Worm (Caenorhabditis elegans) whole organism, L1 larva: Measurements from ENCODE around the gene ttc-39B.

ENCODE experiments used
- C16A3.4 ChIP-seq: fragments of 150-350 bp; optimal IDR thresholded peaks from 2 replicates; lab custom pipeline; 2014; ENCODE audit warnings: missing biosample characterization, missing genetic modification characterization
- Y116A8C.19 ChIP-seq: sonication (generic microtip); optimal IDR thresholded peaks from 2 replicates; lab custom pipeline; 2016; ENCODE audit warnings: missing compliant biosample characterization, missing genetic modification characterization, borderline replicate concordance
- blmp-1 ChIP-seq: fragments of 150-350 bp; optimal IDR thresholded peaks from 2 replicates; lab custom pipeline; 2014; ENCODE audit warnings: missing biosample characterization, missing genetic modification characterization
- ceh-63 ChIP-seq: fragments of 200-800 bp; sonication (Bioruptor generic); optimal IDR thresholded peaks from 2 replicates; lab custom pipeline; 2018; ENCODE audit warnings: mild to moderate bottlenecking, missing genetic modification characterization, missing compliant biosample characterization
- ces-1 ChIP-seq: fragments of 150-350 bp; optimal IDR thresholded peaks from 2 replicates; lab custom pipeline; 2014; ENCODE audit warnings: missing biosample characterization, missing genetic modification reagents, missing genetic modification characterization
- dsc-1 ChIP-seq: sonication (generic microtip); optimal IDR thresholded peaks from 2 replicates; lab custom pipeline; 2016; ENCODE audit warnings: mild to moderate bottlenecking, missing genetic modification characterization, missing compliant biosample characterization
- efl-1 ChIP-seq, 4 experiments: fragments of 150-350 bp; optimal IDR thresholded peaks in 3 of 4; peaks in 1 of 4; 1 replicate in 1 of 4; 2 replicates in 3 of 4; lab custom pipeline; 2014; ENCODE audit warnings: missing biosample characterization in 2 of 4, missing genetic modification characterization in 2 of 4, missing genetic modification reagents in 2 of 4
- egl-13 ChIP-seq: sonication (generic microtip); optimal IDR thresholded peaks from 2 replicates; lab custom pipeline; 2016; ENCODE audit warnings: missing genotype, missing genetic modification reagents, missing genetic modification characterization, missing compliant biosample characterization
- egl-27 ChIP-seq, 2 experiments: fragments of 150-350 bp in 1 of 2; sonication (generic microtip); optimal IDR thresholded peaks; 3 replicates each; lab custom pipeline; 2017 to 2018; ENCODE audit warnings: missing biosample characterization in 2 of 2, missing genetic modification characterization in 2 of 2, missing genetic modification reagents in 2 of 2
- elt-2 ChIP-seq: sonication (generic microtip); optimal IDR thresholded peaks from 2 replicates; lab custom pipeline; 2016; ENCODE audit warnings: missing genetic modification characterization, mild to moderate bottlenecking, inconsistent platforms, missing compliant biosample characterization, missing genetic modification reagents
- elt-3 ChIP-seq, 6 experiments: fragments of 150-350 bp in 1 of 6; sonication (generic microtip); optimal IDR thresholded peaks; 2 replicates each; lab custom pipeline; 2017 to 2018; ENCODE audit warnings: missing biosample characterization in 6 of 6, missing genetic modification characterization in 6 of 6, inconsistent platforms in 1 of 6
- fkh-10 ChIP-seq: sonication (generic microtip); optimal IDR thresholded peaks from 2 replicates; lab custom pipeline; 2017; ENCODE audit warnings: missing biosample characterization, missing genetic modification reagents, missing genetic modification characterization
- fkh-8 ChIP-seq: sonication (generic microtip); optimal IDR thresholded peaks from 2 replicates; lab custom pipeline; 2016; ENCODE audit warnings: mild to moderate bottlenecking, missing genetic modification characterization, missing compliant biosample characterization
- fos-1 ChIP-seq: fragments of 150-350 bp; optimal IDR thresholded peaks from 2 replicates; lab custom pipeline; 2014; ENCODE audit warnings: missing biosample characterization, missing genetic modification characterization
- grh-1 ChIP-seq: fragments of 200-800 bp; sonication (Bioruptor generic); IDR thresholded peaks from 2 replicates; pipeline ENCODE4 v1.3.6; 2022; ENCODE audit warnings: missing genetic modification reagents, missing genetic modification characterization, missing compliant biosample characterization
- hlh-17 ChIP-seq: fragments of 200-800 bp; sonication (Bioruptor generic); optimal IDR thresholded peaks from 2 replicates; lab custom pipeline; 2018; ENCODE audit warnings: missing genetic modification characterization, mild to moderate bottlenecking, missing compliant biosample characterization, moderate library complexity, borderline replicate concordance
- hpl-2 ChIP-seq: fragments of 150-350 bp; optimal IDR thresholded peaks from 2 replicates; lab custom pipeline; 2014; ENCODE audit warnings: missing biosample characterization, missing genetic modification reagents, missing genetic modification characterization
- isw-1 ChIP-seq: fragments of 200-800 bp; sonication (Bioruptor generic); IDR thresholded peaks from 2 replicates; pipeline ENCODE4 v1.3.6; 2022; ENCODE audit warnings: missing genetic modification characterization, missing compliant biosample characterization
- jun-1 ChIP-seq: fragments of 150-350 bp; optimal IDR thresholded peaks from 2 replicates; lab custom pipeline; 2014; ENCODE audit warnings: missing biosample characterization, missing genetic modification reagents, missing genetic modification characterization
- lin-13 ChIP-seq: fragments of 150-350 bp; optimal IDR thresholded peaks from 2 replicates; lab custom pipeline; 2014; ENCODE audit warnings: missing biosample characterization, missing genetic modification reagents, missing genetic modification characterization
- lin-14 ChIP-seq: fragments of 200-800 bp; sonication (Bioruptor generic); optimal IDR thresholded peaks from 2 replicates; lab custom pipeline; 2018; ENCODE audit warnings: mild to moderate bottlenecking, missing genetic modification characterization, moderate library complexity, missing compliant biosample characterization
- lin-35 ChIP-seq, 2 experiments: fragments of 150-350 bp; optimal IDR thresholded peaks; 2 replicates each; lab custom pipeline; 2014; ENCODE audit warnings: missing biosample characterization in 2 of 2, missing genetic modification characterization in 2 of 2, missing genetic modification reagents in 2 of 2
- lir-3 ChIP-seq: sonication (generic microtip); optimal IDR thresholded peaks from 2 replicates; lab custom pipeline; 2016; ENCODE audit warnings: mild to moderate bottlenecking, missing genetic modification characterization, moderate library complexity, missing compliant biosample characterization; ENCODE audit not compliant: poor library complexity
- lsy-2 ChIP-seq, 2 experiments: fragments of 150-350 bp; optimal IDR thresholded peaks; 2 replicates each; lab custom pipeline; 2014; ENCODE audit warnings: missing biosample characterization in 2 of 2, missing genetic modification characterization in 2 of 2
- mdl-1 ChIP-seq, 2 experiments: fragments of 150-350 bp; optimal IDR thresholded peaks; 2 replicates each; lab custom pipeline; 2014 to 2017; ENCODE audit warnings: missing biosample characterization in 2 of 2, missing genetic modification characterization in 2 of 2, inconsistent platforms in 1 of 2
- mep-1 ChIP-seq: fragments of 150-350 bp; optimal IDR thresholded peaks from 2 replicates; lab custom pipeline; 2014; ENCODE audit warnings: missing biosample characterization, missing genetic modification characterization
- nhr-11 ChIP-seq: fragments of 150-350 bp; optimal IDR thresholded peaks from 2 replicates; lab custom pipeline; 2014; ENCODE audit warnings: missing biosample characterization, missing genetic modification characterization
- nhr-12 ChIP-seq: sonication (generic microtip); optimal IDR thresholded peaks from 2 replicates; lab custom pipeline; 2017; ENCODE audit warnings: missing biosample characterization, missing genetic modification characterization
- nhr-19 ChIP-seq: fragments of 200-800 bp; sonication (Bioruptor generic); conservative IDR thresholded peaks from 2 replicates; pipeline ENCODE4 v1.3.6; 2022; ENCODE audit warnings: missing genetic modification characterization, missing compliant biosample characterization
- nhr-20 ChIP-seq: sonication (generic microtip); optimal IDR thresholded peaks from 2 replicates; lab custom pipeline; 2016; ENCODE audit warnings: mild to moderate bottlenecking, missing genetic modification characterization, missing compliant biosample characterization
- nhr-28 ChIP-seq: fragments of 150-350 bp; optimal IDR thresholded peaks from 2 replicates; lab custom pipeline; 2014; ENCODE audit warnings: missing biosample characterization, missing genetic modification characterization
- nhr-47 ChIP-seq: sonication (generic microtip); optimal IDR thresholded peaks from 2 replicates; lab custom pipeline; 2016; ENCODE audit warnings: mild to moderate bottlenecking, missing genetic modification characterization, moderate library complexity, missing compliant biosample characterization
- nhr-71 ChIP-seq: sonication (generic microtip); optimal IDR thresholded peaks from 2 replicates; lab custom pipeline; 2016; ENCODE audit warnings: mild to moderate bottlenecking, missing genetic modification characterization, moderate library complexity, missing compliant biosample characterization
- nhr-77 ChIP-seq: fragments of 150-350 bp; optimal IDR thresholded peaks from 2 replicates; lab custom pipeline; 2014; ENCODE audit warnings: missing biosample characterization, missing genetic modification characterization
- nhr-84 ChIP-seq: sonication (generic microtip); optimal IDR thresholded peaks from 2 replicates; lab custom pipeline; 2017; ENCODE audit warnings: missing biosample characterization, missing genetic modification characterization
- nhr-85 ChIP-seq: sonication (generic microtip); peaks from one replicate; lab custom pipeline; 2016; ENCODE audit warnings: missing genetic modification characterization, inconsistent platforms, missing compliant biosample characterization
- pqm-1 ChIP-seq: sonication (generic microtip); optimal IDR thresholded peaks from 3 replicates; lab custom pipeline; 2017; ENCODE audit warnings: missing biosample characterization, missing genetic modification characterization
- rnt-1 ChIP-seq: sonication (generic microtip); optimal IDR thresholded peaks from 2 replicates; lab custom pipeline; 2016; ENCODE audit warnings: mild to moderate bottlenecking, missing genetic modification characterization, moderate library complexity, missing compliant biosample characterization
- skn-1 ChIP-seq: fragments of 150-350 bp; optimal IDR thresholded peaks from 2 replicates; lab custom pipeline; 2014; ENCODE audit warnings: missing biosample characterization, missing genetic modification characterization
- snu-23 ChIP-seq: sonication (generic microtip); optimal IDR thresholded peaks from 2 replicates; lab custom pipeline; 2016; ENCODE audit warnings: missing genetic modification characterization, missing compliant biosample characterization
- sox-4 ChIP-seq: sonication (generic microtip); optimal IDR thresholded peaks from 2 replicates; lab custom pipeline; 2016; ENCODE audit warnings: missing genetic modification characterization, missing compliant biosample characterization
- sptf-1 ChIP-seq: fragments of 150-350 bp; optimal IDR thresholded peaks from 2 replicates; lab custom pipeline; 2014; ENCODE audit warnings: missing biosample characterization, missing genetic modification characterization
- sup-37 ChIP-seq: fragments of 200-800 bp; sonication (Bioruptor generic); optimal IDR thresholded peaks from 2 replicates; lab custom pipeline; 2018; ENCODE audit warnings: mild to moderate bottlenecking, missing genetic modification characterization, missing compliant biosample characterization
- swsn-7 ChIP-seq: sonication (generic microtip); optimal IDR thresholded peaks from 2 replicates; lab custom pipeline; 2016; ENCODE audit warnings: missing genetic modification characterization, missing compliant biosample characterization
- tbx-2 ChIP-seq: sonication (generic microtip); optimal IDR thresholded peaks from 2 replicates; lab custom pipeline; 2016; ENCODE audit warnings: missing genetic modification characterization, missing compliant biosample characterization
- unc-130 ChIP-seq: fragments of 150-350 bp; optimal IDR thresholded peaks from 2 replicates; lab custom pipeline; 2017; ENCODE audit warnings: missing biosample characterization, missing genetic modification characterization, inconsistent platforms
- unc-62 ChIP-seq: fragments of 150-350 bp; optimal IDR thresholded peaks from 2 replicates; lab custom pipeline; 2014; ENCODE audit warnings: missing biosample characterization, missing genetic modification reagents, missing genetic modification characterization
- unc-86 ChIP-seq: sonication (generic microtip); optimal IDR thresholded peaks from 2 replicates; lab custom pipeline; 2016; ENCODE audit warnings: missing genetic modification characterization, missing compliant biosample characterization
- unc-98 ChIP-seq: fragments of 200-800 bp; sonication (Bioruptor generic); IDR thresholded peaks from 2 replicates; pipeline ENCODE4 v1.3.6; 2022; ENCODE audit warnings: missing genetic modification characterization, missing compliant biosample characterization
- xbp-1 ChIP-seq: sonication (generic microtip); optimal IDR thresholded peaks from 2 replicates; lab custom pipeline; 2016; ENCODE audit warnings: missing genetic modification characterization, missing compliant biosample characterization
- zag-1 ChIP-seq: fragments of 150-350 bp; optimal IDR thresholded peaks from 2 replicates; lab custom pipeline; 2014; ENCODE audit warnings: missing biosample characterization, missing genetic modification characterization

The ttc-39B gene

ce11 chrII:6343893-6344292, 10.1 kb upstream of the ttc-39B start, which contains the start of gene txt-18:
txt-18 (plus strand) TSS chrII:6344072.
- TF ChIP-seq lin-14 (GFP tag; lab: Kevin White, UChicago) (peak; percentile 69), sox-4 (tag; lab: Kevin White, UChicago) (no peak), fkh-10 (no peak), blmp-1 (peak; percentile 90), lin-13 (GFP tag; lab: Kevin White, UChicago) (peak; percentile 23), Y116A8C.19 (no peak), C16A3.4 (no peak), unc-62 (no peak), elt-3 (tag; optimal IDR thresholded peaks at IDR 0.05; lab: Kevin White, UChicago) (peak in 1 of 6 experiments; percentile 32), nhr-11 (tag; lab: Kevin White, UChicago) (no peak), mdl-1 (tag; optimal IDR thresholded peaks at IDR 0.05; lab: Kevin White, UChicago) (no peak), nhr-84 (tag; lab: Kevin White, UChicago) (no peak), unc-130 (tag; lab: Kevin White, UChicago) (no peak), lin-35 (GFP tag; optimal IDR thresholded peaks at IDR 0.05; lab: Kevin White, UChicago) (peak in 1 of 2 experiments; percentile 13), nhr-47 (tag; lab: Kevin White, UChicago) (peak; percentile 19), fkh-8 (tag; lab: Kevin White, UChicago) (no peak), skn-1 (tag; lab: Kevin White, UChicago) (no peak), nhr-20 (tag; lab: Kevin White, UChicago) (peak; percentile 47), sptf-1 (tag; lab: Kevin White, UChicago) (no peak), pqm-1 (tag; lab: Kevin White, UChicago) (no peak), xbp-1 (tag; lab: Kevin White, UChicago) (no peak), nhr-85 (tag; lab: Kevin White, UChicago) (peak; percentile 22), ceh-63 (GFP tag; lab: Kevin White, UChicago) (no peak), rnt-1 (tag; lab: Kevin White, UChicago) (peak; percentile 4), dsc-1 (peak; percentile 45), elt-2 (no peak), unc-98 (GFP tag; lab: Robert Waterston, UW) (no peak), swsn-7 (tag; lab: Kevin White, UChicago) (peak; percentile 1), ces-1 (no peak), zag-1 (tag; lab: Kevin White, UChicago) (no peak), fos-1 (tag; lab: Kevin White, UChicago) (no peak), isw-1 (no peak), nhr-28 (tag; lab: Kevin White, UChicago) (no peak), lsy-2 (tag; optimal IDR thresholded peaks at IDR 0.05; lab: Kevin White, UChicago) (peak in 1 of 2 experiments; percentile 59), egl-27 (tag; optimal IDR thresholded peaks at IDR 0.05; lab: Kevin White, UChicago) (no peak), sup-37 (GFP tag; lab: Kevin White, UChicago) (no peak), snu-23 (GFP tag; lab: Kevin White, UChicago) (peak; percentile 51), nhr-71 (tag; lab: Kevin White, UChicago) (peak; percentile 52), lir-3 (tag; lab: Kevin White, UChicago) (no peak), efl-1 (optimal IDR thresholded peaks at IDR 0.05; lab: Kevin White, UChicago) (peak; percentile 9 to 13), efl-1 (GFP tag; optimal IDR thresholded peaks at IDR 0.05 in 1 of 2; lab: Kevin White, UChicago) (no peak), unc-86 (tag; lab: Kevin White, UChicago) (no peak), egl-13 (no peak)
- TF ChIP-seq, all 84 proteins: peak for 15

- TF ChIP-seq grh-1 (GFP tag; lab: Robert Waterston, UW) (no peak), nhr-77 (peak; percentile 5), egl-13 (no peak), jun-1 (tag; lab: Kevin White, UChicago) (no peak), unc-98 (GFP tag; lab: Robert Waterston, UW) (no peak), dsc-1 (peak; percentile 74), nhr-84 (tag; lab: Kevin White, UChicago) (no peak), nhr-12 (no peak), tbx-2 (tag; lab: Kevin White, UChicago) (no peak), nhr-47 (tag; lab: Kevin White, UChicago) (peak; percentile 36), hlh-17 (no peak), zag-1 (tag; lab: Kevin White, UChicago) (no peak), fkh-8 (tag; lab: Kevin White, UChicago) (peak; percentile 96), nhr-11 (tag; lab: Kevin White, UChicago) (no peak), lin-13 (GFP tag; lab: Kevin White, UChicago) (no peak), snu-23 (GFP tag; lab: Kevin White, UChicago) (peak; percentile 4), mep-1 (tag; lab: Kevin White, UChicago) (no peak), swsn-7 (tag; lab: Kevin White, UChicago) (no peak), hpl-2 (no peak), nhr-19 (GFP tag; lab: Robert Waterston, UW) (no peak), lsy-2 (tag; optimal IDR thresholded peaks at IDR 0.05; lab: Kevin White, UChicago) (no peak), ceh-63 (GFP tag; lab: Kevin White, UChicago) (no peak)
Observed at ce11 chrII:6342455-6342854, 8.7 kb upstream of the ttc-39B start.
